Fruit fly (Drosophila melanogaster): Measurements from ENCODE around the gene Ns3.

Gene Ns3

DNA sequence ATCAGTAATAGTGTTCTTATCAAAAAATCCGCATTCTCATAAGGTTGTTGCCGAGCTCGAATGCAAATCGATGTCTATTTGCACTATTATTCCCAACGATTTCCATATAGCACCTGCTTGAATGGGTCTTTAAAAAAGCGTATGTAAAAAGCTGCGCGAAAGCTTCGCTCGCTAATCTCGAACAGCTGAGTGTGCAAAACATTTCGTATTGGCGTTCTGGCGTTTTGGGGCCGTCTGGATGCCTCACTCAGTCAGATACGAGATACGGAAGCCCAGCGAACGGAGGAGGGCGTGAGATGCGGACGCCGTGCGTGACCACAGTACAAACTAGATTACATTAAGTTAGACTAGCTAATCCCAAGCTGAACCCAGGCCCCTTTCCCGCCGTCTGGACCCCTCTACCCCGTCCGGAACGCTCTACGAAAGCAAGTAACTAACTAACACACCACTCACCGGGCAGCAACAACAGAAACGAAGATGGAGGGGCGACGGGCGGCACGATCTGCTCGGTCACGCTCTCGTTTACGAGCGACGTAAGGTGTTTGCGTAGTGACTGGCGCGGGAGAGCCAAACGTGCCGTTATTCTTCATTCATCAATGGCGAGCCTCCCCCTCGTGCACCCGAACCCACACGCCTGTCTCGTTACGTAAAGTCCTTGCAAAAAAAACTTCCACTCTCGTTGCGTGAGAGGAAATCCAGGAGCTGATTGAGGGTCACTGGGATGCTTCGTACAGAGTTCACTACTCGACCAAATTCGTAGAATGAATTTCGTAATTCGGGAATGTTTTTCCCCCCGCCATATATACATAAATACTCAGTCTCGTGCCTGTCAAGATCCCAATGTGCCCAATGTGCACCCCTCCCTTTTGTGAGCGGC is 2.7 kb upstream of the Ns3 start (continued):
- TF ChIP-seq wek (GFP tag; optimal IDR thresholded peaks at IDR 0.05), result no peak
- no peak for TF ChIP-seq NC2β (GFP tag; optimal IDR thresholded peaks at IDR 0.05)
- TF ChIP-seq Dip3 (GFP tag; optimal IDR thresholded peaks at IDR 0.05), result no peak
- TF ChIP-seq jigr1 (GFP tag; IDR thresholded peaks at IDR 0.05), result no peak
- TF ChIP-seq CG1647 (GFP tag; optimal IDR thresholded peaks at IDR 0.05), result no peak
- TF ChIP-seq otp (GFP tag; IDR thresholded peaks at IDR 0.05), result no peak
- TF ChIP-seq gcm (GFP tag; optimal IDR thresholded peaks at IDR 0.05), result no peak
- TF ChIP-seq Hr78 (GFP tag; optimal IDR thresholded peaks at IDR 0.05), result peak in 1 of 2 experiments; percentile 8
- TF ChIP-seq eyg (GFP tag; optimal IDR thresholded peaks at IDR 0.05), result no peak
- TF ChIP-seq usp (GFP tag; optimal IDR thresholded peaks at IDR 0.05), result no peak
- TF ChIP-seq trem (tag; optimal IDR thresholded peaks at IDR 0.05), result no peak
- no peak for TF ChIP-seq CG2875 (GFP tag; optimal IDR thresholded peaks at IDR 0.05)
- no peak for TF ChIP-seq Chrac-16 (GFP tag; optimal IDR thresholded peaks at IDR 0.05)
- TF ChIP-seq corto (GFP tag; optimal IDR thresholded peaks at IDR 0.05), result no peak
- TF ChIP-seq stc (GFP tag; IDR thresholded peaks at IDR 0.05), result no peak
- no peak for TF ChIP-seq CG10274 (GFP tag; optimal IDR thresholded peaks at IDR 0.05)
- TF ChIP-seq seq (GFP tag; IDR thresholded peaks at IDR 0.05), result no peak
- no peak for TF ChIP-seq CG30020 (tag; optimal IDR thresholded peaks at IDR 0.05)
- no peak for TF ChIP-seq CG5953 (GFP tag; IDR thresholded peaks at IDR 0.05)
- TF ChIP-seq sens-2 (GFP tag; IDR thresholded peaks at IDR 0.05), result no peak
- no peak for TF ChIP-seq lmd (GFP tag; IDR thresholded peaks at IDR 0.05)
- no peak for TF ChIP-seq inv (GFP tag; IDR thresholded peaks at IDR 0.05; ENCODE audit: partially characterized antibody)
- no peak for TF ChIP-seq CG10462 (GFP tag; optimal IDR thresholded peaks at IDR 0.05)
- TF ChIP-seq onecut (GFP tag; IDR thresholded peaks at IDR 0.05), result no peak
- TF ChIP-seq CG17186 (GFP tag; optimal IDR thresholded peaks at IDR 0.05), result no peak
- TF ChIP-seq CG31224 (GFP tag; IDR thresholded peaks at IDR 0.05), result 0 out of 2 replicates have a peak, but pooled peaks have one; percentile 9
- TF ChIP-seq CG15269 (tag; optimal IDR thresholded peaks at IDR 0.05), result no peak
- no peak for TF ChIP-seq HLH54F (GFP tag; optimal IDR thresholded peaks at IDR 0.05)
- no peak for TF ChIP-seq ATbp (GFP tag; optimal IDR thresholded peaks at IDR 0.05)
- no peak for TF ChIP-seq Awh (GFP tag; IDR thresholded peaks at IDR 0.05)
- no peak for TF ChIP-seq CG12219 (GFP tag; optimal IDR thresholded peaks at IDR 0.05)
- TF ChIP-seq CG12942 (GFP tag; optimal IDR thresholded peaks at IDR 0.05), result no peak
- peak; percentile 52; the same call in 1 of the 3 replicates for TF ChIP-seq CG34422 (GFP tag; IDR thresholded peaks at IDR 0.05)
- no peak for TF ChIP-seq emc (GFP tag; optimal IDR thresholded peaks at IDR 0.05)
- no peak for TF ChIP-seq klu (GFP tag; IDR thresholded peaks at IDR 0.05)
- TF ChIP-seq ham (GFP tag; IDR thresholded peaks at IDR 0.05), result no peak
- TF ChIP-seq CG3995 (GFP tag; optimal IDR thresholded peaks at IDR 0.05), result peak; percentile 70
- TF ChIP-seq Dfd (GFP tag; optimal IDR thresholded peaks at IDR 0.05), result no peak
- no peak for TF ChIP-seq sim (GFP tag; IDR thresholded peaks at IDR 0.05)
- TF ChIP-seq lov (optimal IDR thresholded peaks at IDR 0.05), result no peak
- no peak for TF ChIP-seq lov (GFP tag; IDR thresholded peaks at IDR 0.05)
- TF ChIP-seq CG17802 (tag; optimal IDR thresholded peaks at IDR 0.05), result no peak
- TF ChIP-seq gsb (GFP tag; IDR thresholded peaks at IDR 0.05), result no peak
- TF ChIP-seq pho (GFP tag; optimal IDR thresholded peaks at IDR 0.05), result no peak
- TF ChIP-seq ken (GFP tag; IDR thresholded peaks at IDR 0.05), result no peak
- peak; percentile 42; the same call in 1 of the 3 replicates for TF ChIP-seq Aef1 (GFP tag; IDR thresholded peaks at IDR 0.05)
- no peak for TF ChIP-seq CG17829 (tag; optimal IDR thresholded peaks at IDR 0.05)
- TF ChIP-seq HLH4C (GFP tag; IDR thresholded peaks at IDR 0.05; ENCODE audit: partially characterized antibody), result no peak
- no peak for TF ChIP-seq CG4404 (GFP tag; IDR thresholded peaks at IDR 0.05)
- no peak for TF ChIP-seq CG8290 (GFP tag; optimal IDR thresholded peaks at IDR 0.05)
- TF ChIP-seq CG8290 (tag; optimal IDR thresholded peaks at IDR 0.05), result peak in 1 of 2 experiments; percentile 30

Data from whole organism, embryonic.